ENCODE assay signal across 2 fruit fly cellular contexts in the genomic region with DNA sequence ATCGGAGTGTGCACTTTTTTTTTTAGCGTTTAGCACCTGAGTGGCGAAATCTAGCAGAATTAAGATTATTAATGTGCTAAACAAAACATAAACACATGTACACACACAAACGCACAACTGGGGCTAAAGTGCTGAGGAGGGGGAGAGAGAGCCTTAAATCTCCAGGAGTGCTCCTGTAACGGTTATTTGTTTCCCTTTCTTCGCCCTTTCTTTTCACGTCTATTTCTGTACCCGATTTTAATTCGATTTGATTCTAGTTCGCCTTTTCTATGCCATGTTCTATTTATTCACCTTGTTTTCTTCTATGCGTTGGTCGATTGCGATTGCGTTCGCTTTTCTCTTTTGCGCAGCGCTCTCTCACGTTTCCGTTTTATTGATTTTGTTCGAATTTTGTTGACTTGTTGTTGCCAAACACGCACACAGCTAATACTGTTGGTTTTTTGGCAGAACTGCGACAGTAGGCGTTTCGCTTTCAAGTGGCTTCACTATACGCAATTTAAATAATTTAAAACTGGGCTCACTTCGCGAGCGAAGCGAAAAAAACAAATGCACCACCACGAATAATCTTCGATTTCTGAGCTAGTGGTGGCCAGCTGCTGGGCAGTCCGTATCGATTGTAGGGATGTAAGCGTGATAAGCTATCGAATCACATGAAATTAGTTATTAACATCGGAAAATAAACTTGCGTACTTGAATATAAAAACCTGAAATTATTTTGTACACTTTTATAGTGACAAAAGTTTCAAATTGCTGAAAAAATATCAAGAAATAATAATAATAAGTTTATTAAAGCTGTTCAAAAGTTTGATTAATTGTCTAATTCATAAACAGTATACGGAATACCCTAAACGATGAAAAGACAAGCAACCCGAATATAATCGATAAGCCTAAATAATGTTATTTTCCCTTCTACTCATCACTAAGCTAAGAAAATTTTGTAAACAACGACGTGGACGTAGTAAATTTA.
TF ChIP-seq lines count a peak whose summit lies in the region.

Gene Krn, minus strand, starts transcription at position 580 of the 967 bp plus-strand sequence.
Gene Ndfip, minus strand, starts transcription at position 580 of the 967 bp plus-strand sequence.
Gene CG7484, plus strand, starts transcription at position 917 of the 967 bp plus-strand sequence.

TF ChIP-seq in whole organism, embryonic, 481 proteins besides CTCF, POLR2A, EP300 and RAD21 (continued from another document and continues in another):
- TF ChIP-seq slp2 (GFP tag; optimal IDR thresholded peaks at IDR 0.05; lab: Kevin White, UChicago) (peak; percentile 72), CG14441 (GFP tag; IDR thresholded peaks at IDR 0.05; lab: Robert Waterston, UW) (peak; percentile 83), CG16779 (GFP tag; IDR thresholded peaks at IDR 0.05; lab: Robert Waterston, UW) (no peak), Hr3 (GFP tag; optimal IDR thresholded peaks at IDR 0.05; lab: Kevin White, UChicago) (peak; percentile 88), CG6654 (GFP tag; optimal IDR thresholded peaks at IDR 0.05; lab: Kevin White, UChicago) (peak; percentile 49), Fer3 (tag; optimal IDR thresholded peaks at IDR 0.05; lab: Kevin White, UChicago) (peak; percentile 89), caup (GFP tag; optimal IDR thresholded peaks at IDR 0.05; lab: Kevin White, UChicago; ENCODE audit: severe bottlenecking) (peak; percentile 79), cwo (GFP tag; optimal IDR thresholded peaks at IDR 0.05; lab: Kevin White, UChicago) (peak; percentile 64), Dad (GFP tag; optimal IDR thresholded peaks at IDR 0.05; lab: Kevin White, UChicago) (peak; percentile 81), CG3163 (GFP tag; optimal IDR thresholded peaks at IDR 0.05; lab: Kevin White, UChicago) (peak; percentile 60), sr (GFP tag; IDR thresholded peaks at IDR 0.05; lab: Robert Waterston, UW) (0 out of 3 replicates have a peak, but pooled peaks have one; percentile 5), Lhr (GFP tag; optimal IDR thresholded peaks at IDR 0.05; lab: Kevin White, UChicago) (peak; percentile 66), chinmo (GFP tag; IDR thresholded peaks at IDR 0.05; lab: Robert Waterston, UW; ENCODE audit: partially characterized antibody) (peak; percentile 87; the same call in 3 of the 4 replicates), zfh2 (GFP tag; optimal IDR thresholded peaks at IDR 0.05; lab: Kevin White, UChicago) (peak; percentile 89), odd (GFP tag; optimal IDR thresholded peaks at IDR 0.05; lab: Kevin White, UChicago) (peak; percentile 38), Six4 (GFP tag; optimal IDR thresholded peaks at IDR 0.05; lab: Kevin White, UChicago) (peak; percentile 77), CG12942 (GFP tag; optimal IDR thresholded peaks at IDR 0.05; lab: Kevin White, UChicago) (peak; percentile 86), croc (GFP tag; conservative IDR thresholded peaks at IDR 0.05; lab: Robert Waterston, UW) (peak; percentile 78), Myb (GFP tag; optimal IDR thresholded peaks at IDR 0.05; lab: Kevin White, UChicago) (peak; percentile 52), br (optimal IDR thresholded peaks at IDR 0.05; lab: Kevin White, UChicago) (no peak), CG2129 (GFP tag; IDR thresholded peaks at IDR 0.05; lab: Robert Waterston, UW; ENCODE audit: partially characterized antibody) (peak; percentile 96), CG15601 (tag; optimal IDR thresholded peaks at IDR 0.05; lab: Kevin White, UChicago) (peak; percentile 89), chif (GFP tag; optimal IDR thresholded peaks at IDR 0.05; lab: Kevin White, UChicago) (peak; percentile 54 to 76), Oli (tag; optimal IDR thresholded peaks at IDR 0.05; lab: Kevin White, UChicago) (peak; percentile 80), HmgD (GFP tag; optimal IDR thresholded peaks at IDR 0.05; lab: Kevin White, UChicago) (peak; percentile 5), CG11723 (GFP tag; optimal IDR thresholded peaks at IDR 0.05; lab: Kevin White, UChicago) (peak; percentile 65), CG3407 (GFP tag; optimal IDR thresholded peaks at IDR 0.05; lab: Kevin White, UChicago) (peak; percentile 65), unc-4 (GFP tag; IDR thresholded peaks at IDR 0.05; lab: Robert Waterston, UW; ENCODE audit: partially characterized antibody) (peak; percentile 96), fru (optimal IDR thresholded peaks at IDR 0.05; lab: Kevin White, UChicago) (no peak), Sry-β (GFP tag; optimal IDR thresholded peaks at IDR 0.05; lab: Kevin White, UChicago) (no peak), Hr39 (optimal IDR thresholded peaks at IDR 0.05; lab: Kevin White, UChicago) (no peak), CrebB (tag; optimal IDR thresholded peaks at IDR 0.05; lab: Kevin White, UChicago) (peak; percentile 68), pfk (GFP tag; optimal IDR thresholded peaks at IDR 0.05; lab: Kevin White, UChicago) (no peak), pho (GFP tag; optimal IDR thresholded peaks at IDR 0.05; lab: Kevin White, UChicago) (peak; percentile 82), ab (GFP tag; optimal IDR thresholded peaks at IDR 0.05; lab: Kevin White, UChicago) (no peak), mld (GFP tag; IDR thresholded peaks at IDR 0.05; lab: Robert Waterston, UW; ENCODE audit: partially characterized antibody) (peak; percentile 82), NFAT (GFP tag; IDR thresholded peaks at IDR 0.05; lab: Robert Waterston, UW) (peak; percentile 84), gro (GFP tag; optimal IDR thresholded peaks at IDR 0.05; lab: Kevin White, UChicago) (peak; percentile 68), H15 (GFP tag; IDR thresholded peaks at IDR 0.05; lab: Robert Waterston, UW) (peak; percentile 75; the same call in 2 of the 3 replicates), dati (GFP tag; IDR thresholded peaks at IDR 0.05; lab: Robert Waterston, UW) (0 out of 2 replicates have a peak, but pooled peaks have one; percentile 3), Trl (optimal IDR thresholded peaks at IDR 0.05; lab: Kevin White, UChicago) (peak; percentile 50 to 77), Trl (GFP tag; optimal IDR thresholded peaks at IDR 0.05; lab: Kevin White, UChicago) (peak; percentile 67), Neu2 (GFP tag; optimal IDR thresholded peaks at IDR 0.05; lab: Kevin White, UChicago; ENCODE audit: borderline replicate concordance) (no peak), Mad (GFP tag; optimal IDR thresholded peaks at IDR 0.05; lab: Kevin White, UChicago) (peak; percentile 80), bigmax (GFP tag; optimal IDR thresholded peaks at IDR 0.05; lab: Kevin White, UChicago) (no peak), CG10654 (GFP tag; optimal IDR thresholded peaks at IDR 0.05; lab: Kevin White, UChicago) (peak; percentile 81), Meics (GFP tag; optimal IDR thresholded peaks at IDR 0.05; lab: Kevin White, UChicago) (peak; percentile 84), dmrt99B (tag; optimal IDR thresholded peaks at IDR 0.05; lab: Kevin White, UChicago) (peak; percentile 89), Asciz (GFP tag; optimal IDR thresholded peaks at IDR 0.05; lab: Kevin White, UChicago) (peak; percentile 26), da (GFP tag; optimal IDR thresholded peaks at IDR 0.05; lab: Kevin White, UChicago) (peak; percentile 22), CG18599 (GFP tag; optimal IDR thresholded peaks at IDR 0.05; lab: Kevin White, UChicago) (peak; percentile 88), CG1603 (tag; optimal IDR thresholded peaks at IDR 0.05; lab: Kevin White, UChicago) (peak; percentile 60), CG4404 (GFP tag; IDR thresholded peaks at IDR 0.05; lab: Robert Waterston, UW) (peak; percentile 89), CG6272 (GFP tag; IDR thresholded peaks at IDR 0.05; lab: Robert Waterston, UW) (peak; percentile 92), Sox102F (GFP tag; optimal IDR thresholded peaks at IDR 0.05; lab: Kevin White, UChicago) (peak; percentile 88), HHEX (GFP tag; optimal IDR thresholded peaks at IDR 0.05; lab: Kevin White, UChicago) (peak; percentile 78), CG1647 (GFP tag; optimal IDR thresholded peaks at IDR 0.05; lab: Kevin White, UChicago) (peak; percentile 64)

TF ChIP-seq in whole organism, prepupa, 60 proteins besides CTCF, POLR2A, EP300 and RAD21 (continued from another document):
- TF ChIP-seq Met (GFP tag; optimal IDR thresholded peaks at IDR 0.05; lab: Kevin White, UChicago): peak; percentile 86
- peak; percentile 80 for TF ChIP-seq achi (GFP tag; optimal IDR thresholded peaks at IDR 0.05; lab: Kevin White, UChicago)
- TF ChIP-seq fkh (GFP tag; optimal IDR thresholded peaks at IDR 0.05; lab: Kevin White, UChicago): peak; percentile 70
- TF ChIP-seq CG9139 (GFP tag; optimal IDR thresholded peaks at IDR 0.05; lab: Kevin White, UChicago): no peak
- TF ChIP-seq ss (GFP tag; optimal IDR thresholded peaks at IDR 0.05; lab: Kevin White, UChicago): peak; percentile 31 to 70
- TF ChIP-seq CG7368 (GFP tag; optimal IDR thresholded peaks at IDR 0.05; lab: Kevin White, UChicago): peak; percentile 76
- peak; percentile 78 for TF ChIP-seq Eip75B (GFP tag; optimal IDR thresholded peaks at IDR 0.05; lab: Kevin White, UChicago)
- peak; percentile 76 for TF ChIP-seq CG11902 (GFP tag; optimal IDR thresholded peaks at IDR 0.05; lab: Kevin White, UChicago)
- TF ChIP-seq CG16779 (tag; optimal IDR thresholded peaks at IDR 0.05; lab: Kevin White, UChicago): peak; percentile 32
- TF ChIP-seq CG3032 (tag; optimal IDR thresholded peaks at IDR 0.05; lab: Kevin White, UChicago): peak; percentile 91
- TF ChIP-seq Eip78C (GFP tag; lab: Kevin White, UChicago): peak; percentile 85
- peak; percentile 79 for TF ChIP-seq Sox15 (GFP tag; optimal IDR thresholded peaks at IDR 0.05; lab: Kevin White, UChicago)
- peak; percentile 69 for TF ChIP-seq Eip93F (GFP tag; optimal IDR thresholded peaks at IDR 0.05; lab: Kevin White, UChicago)
- peak; percentile 87 for TF ChIP-seq Smox (GFP tag; optimal IDR thresholded peaks at IDR 0.05; lab: Kevin White, UChicago)
- TF ChIP-seq net (GFP tag; optimal IDR thresholded peaks at IDR 0.05; lab: Kevin White, UChicago): peak; percentile 82
- peak; percentile 93 for TF ChIP-seq svp (GFP tag; lab: Kevin White, UChicago)
- TF ChIP-seq CG6276 (GFP tag; optimal IDR thresholded peaks at IDR 0.05; lab: Kevin White, UChicago): peak; percentile 21
